Fruit fly (Drosophila melanogaster): ENCODE data around the gene CG10026.

- TF ChIP-seq kay (GFP tag; ENCODE audit: borderline replicate concordance) (no peak), tj (GFP tag; optimal IDR thresholded peaks at IDR 0.05) (no peak), cic (GFP tag; optimal IDR thresholded peaks at IDR 0.05) (no peak), bab1 (GFP tag; optimal IDR thresholded peaks at IDR 0.05) (no peak), CG14711 (tag; optimal IDR thresholded peaks at IDR 0.05) (no peak), Clk (GFP tag; optimal IDR thresholded peaks at IDR 0.05) (no peak), CG7101 (tag; optimal IDR thresholded peaks at IDR 0.05) (peak; percentile 22), cnc (optimal IDR thresholded peaks at IDR 0.05) (no peak), Crg-1 (GFP tag; optimal IDR thresholded peaks at IDR 0.05) (no peak)
These were observed 14.3 kb upstream of the CG10026 start for dm6 chr2L:19439598-19440230.

Measured in whole organism, adult.